Worm (Caenorhabditis elegans) whole organism, L4/young adult: ENCODE results near the gene F55G11.6.

Experiments
- W03F9.2 ChIP-seq: fragments of 150-350 bp; optimal IDR thresholded peaks from 2 replicates; lab custom pipeline; 2014; ENCODE audit warnings: missing biosample characterization, missing genetic modification characterization
- him-1 ChIP-seq: sonication (generic microtip); optimal IDR thresholded peaks from 2 replicates; lab custom pipeline; 2016; ENCODE audit warnings: missing genotype, missing genetic modification reagents, missing genetic modification characterization, missing compliant biosample characterization

- no peak for TF ChIP-seq W03F9.2
- no peak for TF ChIP-seq him-1 (tag; lab: Kevin White, UChicago)
Observed at ce11 chrIV:12967303-12967702, 9.5 kb downstream of the F55G11.6 start.
